Fruit fly (Drosophila melanogaster) Kc167 (cell line): Measurements from ENCODE around the gene CG2608.

Experiments
- Myc ChIP-seq: fragments of >200 bp; optimal IDR thresholded peaks from 2 replicates; lab custom pipeline; 2017; ENCODE audit warnings: missing external identifiers
- Sin3A ChIP-seq: fragments of >200 bp; optimal IDR thresholded peaks from 2 replicates; lab custom pipeline; 2018; ENCODE audit warnings: missing external identifiers
- h ChIP-seq: fragments of >200 bp; optimal IDR thresholded peaks from 3 replicates; lab custom pipeline; 2018; ENCODE audit warnings: missing external identifiers
- insv ChIP-seq: fragments of >200 bp; optimal IDR thresholded peaks from 3 replicates; lab custom pipeline; 2018; ENCODE audit warnings: missing external identifiers
- psq ChIP-seq: fragments of >200 bp; optimal IDR thresholded peaks from 2 replicates; lab custom pipeline; 2017; ENCODE audit warnings: missing external identifiers

- TF ChIP-seq psq (lab: Kevin White, UChicago), result no peak
- TF ChIP-seq h (lab: Kevin White, UChicago), result no peak
- TF ChIP-seq Sin3A (lab: Kevin White, UChicago), result no peak
- TF ChIP-seq insv (lab: Kevin White, UChicago), result no peak
- TF ChIP-seq Myc (lab: Kevin White, UChicago), result no peak
Observed at dm6 chr2L:20597744-20598143, 47.9 kb upstream of the CG2608 start.
